Worm (Caenorhabditis elegans) whole organism, L4/young adult: ENCODE data around the gene msrp-5.
"Not testable (repeated sequence)": the region's sequence is repeated elsewhere in the genome, so short reads cannot be mapped to it uniquely, and the experiment has no call there.

Source experiments
- W03F9.2 ChIP-seq: fragments of 150-350 bp; optimal IDR thresholded peaks from 2 replicates; lab custom pipeline; 2014; ENCODE audit warnings: missing biosample characterization, missing genetic modification characterization
- dao-5 ChIP-seq: sonication (generic microtip); optimal IDR thresholded peaks from 2 replicates; lab custom pipeline; 2016; ENCODE audit warnings: missing genotype, missing genetic modification characterization, moderate library complexity, missing compliant biosample characterization
- him-1 ChIP-seq: sonication (generic microtip); optimal IDR thresholded peaks from 2 replicates; lab custom pipeline; 2016; ENCODE audit warnings: missing genotype, missing genetic modification reagents, missing genetic modification characterization, missing compliant biosample characterization

ce11 chrII:2616634-2617033 lies at the start of gene msrp-5:
- not testable (repeated sequence) for TF ChIP-seq dao-5, him-1, W03F9.2 (tag; lab: Kevin White, UChicago)
